Fruit fly (Drosophila melanogaster) whole organism, embryonic: ENCODE data around the gene Grip84.
A peak's percentile ranks its signal among the peaks of the same experiment; 100 is the strongest.

ENCODE experiments used
- BEAF-32 ChIP-seq: fragments of 200-800 bp; sonication (Bioruptor generic); optimal IDR thresholded peaks from 3 replicates; lab custom pipeline; 2017; ENCODE audit warnings: missing biosample characterization, missing genetic modification characterization, mild to moderate bottlenecking, moderate library complexity, missing genetic modification reagents
- CG11696 ChIP-seq: fragments of 200-800 bp; sonication (Bioruptor generic); IDR thresholded peaks from 2 replicates; pipeline ENCODE4 v1.3.6; 2022; ENCODE audit warnings: missing biosample characterization, missing genetic modification characterization
- CG11723 ChIP-seq: fragments of 200-800 bp; sonication (Bioruptor generic); optimal IDR thresholded peaks from 2 replicates; lab custom pipeline; 2017; ENCODE audit warnings: missing biosample characterization, mild to moderate bottlenecking, missing genetic modification characterization
- CG12659 ChIP-seq: fragments of 200-800 bp; sonication (Bioruptor generic); optimal IDR thresholded peaks from 3 replicates; lab custom pipeline; 2017; ENCODE audit warnings: mild to moderate bottlenecking, missing biosample characterization, missing genetic modification reagents, missing genetic modification characterization
- CG12769 ChIP-seq: fragments of 200-800 bp; sonication (Bioruptor generic); optimal IDR thresholded peaks from 2 replicates; lab custom pipeline; 2019; ENCODE audit warnings: missing biosample characterization, mild to moderate bottlenecking, missing genetic modification characterization, moderate library complexity
- CG15073 ChIP-seq: fragments of 200-800 bp; sonication (Bioruptor generic); optimal IDR thresholded peaks from 2 replicates; lab custom pipeline; 2016; ENCODE audit warnings: missing biosample characterization, missing genetic modification characterization
- CG1602 ChIP-seq: fragments of 200-800 bp; sonication (Bioruptor generic); optimal IDR thresholded peaks from 3 replicates; lab custom pipeline; 2016; ENCODE audit warnings: missing biosample characterization, missing genetic modification characterization
- CG17328 ChIP-seq: fragments of 200-800 bp; sonication (Bioruptor generic); IDR thresholded peaks from 2 replicates; pipeline ENCODE4 v1.3.6; 2022; ENCODE audit warnings: missing biosample characterization, missing genetic modification characterization
- CG17359 ChIP-seq: fragments of 200-800 bp; sonication (Bioruptor generic); optimal IDR thresholded peaks from 3 replicates; lab custom pipeline; 2018; ENCODE audit warnings: missing biosample characterization, mild to moderate bottlenecking, missing genetic modification characterization, moderate library complexity
- CG17612 ChIP-seq: fragments of 200-800 bp; sonication (Bioruptor generic); IDR thresholded peaks from 2 replicates; pipeline ENCODE4 v1.3.6; 2022; ENCODE audit warnings: missing biosample characterization, missing genetic modification characterization
- CG2116 ChIP-seq: fragments of 200-800 bp; sonication (Bioruptor generic); optimal IDR thresholded peaks from 3 replicates; lab custom pipeline; 2018; ENCODE audit warnings: missing biosample characterization, mild to moderate bottlenecking, missing genetic modification characterization
- CG2202 ChIP-seq: fragments of 200-800 bp; sonication (Bioruptor generic); optimal IDR thresholded peaks from 2 replicates; lab custom pipeline; 2018; ENCODE audit warnings: missing biosample characterization, mild to moderate bottlenecking, missing genetic modification characterization
- CG31224 ChIP-seq: fragments of 200-800 bp; sonication (Bioruptor generic); IDR thresholded peaks from 2 replicates; pipeline ENCODE4 v1.3.6; 2022; ENCODE audit warnings: missing biosample characterization, missing genetic modification characterization
- CG3163 ChIP-seq: fragments of 200-800 bp; sonication (Bioruptor generic); optimal IDR thresholded peaks from 3 replicates; lab custom pipeline; 2016; ENCODE audit warnings: missing biosample characterization, missing genetic modification characterization
- CG32767 ChIP-seq: fragments of 200-800 bp; sonication (Bioruptor generic); IDR thresholded peaks from 2 replicates; pipeline ENCODE4 v1.3.6; 2022; ENCODE audit warnings: missing biosample characterization, missing genetic modification characterization
- CG32772 ChIP-seq: fragments of 200-800 bp; sonication (Bioruptor generic); IDR thresholded peaks from 2 replicates; pipeline ENCODE4 v1.3.6; 2022; ENCODE audit warnings: missing biosample characterization, missing genetic modification characterization
- CG3281 ChIP-seq: fragments of 200-800 bp; sonication (Bioruptor generic); optimal IDR thresholded peaks from 3 replicates; lab custom pipeline; 2017; ENCODE audit warnings: missing biosample characterization, mild to moderate bottlenecking, missing genetic modification characterization
- CG3847 ChIP-seq: fragments of 200-800 bp; sonication (Bioruptor generic); IDR thresholded peaks from 2 replicates; pipeline ENCODE4 v1.3.6; 2022; ENCODE audit warnings: missing biosample characterization, missing genetic modification characterization
- CG4730 ChIP-seq: fragments of 200-800 bp; sonication (Bioruptor generic); IDR thresholded peaks from 2 replicates; pipeline ENCODE4 v1.3.6; 2022; ENCODE audit warnings: missing biosample characterization, missing genetic modification characterization
- D19A ChIP-seq: fragments of 200-800 bp; optimal IDR thresholded peaks from 3 replicates; lab custom pipeline; 2019; ENCODE audit warnings: missing biosample characterization, mild to moderate bottlenecking, missing genetic modification characterization, moderate library complexity
- Dbx ChIP-seq: fragments of 200-800 bp; sonication (Bioruptor generic); IDR thresholded peaks from 3 replicates; pipeline ENCODE4 v1.3.6; 2022; ENCODE audit warnings: missing biosample characterization, missing genetic modification characterization
- Dll ChIP-seq: fragments of 200-800 bp; sonication (Bioruptor generic); IDR thresholded peaks from 4 replicates; pipeline ENCODE4 v1.3.6; 2022; ENCODE audit warnings: missing biosample characterization, missing genetic modification characterization; ENCODE audit not compliant: partially characterized antibody
- Fer1 ChIP-seq: fragments of 200-800 bp; sonication (Bioruptor generic); optimal IDR thresholded peaks from 2 replicates; lab custom pipeline; 2017; ENCODE audit warnings: missing biosample characterization, mild to moderate bottlenecking, missing genetic modification characterization
- HLH3B ChIP-seq: fragments of 200-800 bp; sonication (Bioruptor generic); IDR thresholded peaks from 2 replicates; pipeline ENCODE4 v1.3.6; 2022; ENCODE audit warnings: missing biosample characterization, missing genetic modification characterization
- HmgZ ChIP-seq: fragments of 200-800 bp; sonication (Bioruptor generic); optimal IDR thresholded peaks from 2 replicates; lab custom pipeline; 2018; ENCODE audit warnings: missing biosample characterization, mild to moderate bottlenecking, missing genetic modification characterization
- MESR4 ChIP-seq: fragments of 200-800 bp; sonication (Bioruptor generic); optimal IDR thresholded peaks from 2 replicates; lab custom pipeline; 2018; ENCODE audit warnings: missing biosample characterization, mild to moderate bottlenecking, missing genetic modification characterization, moderate library complexity
- NFAT ChIP-seq: fragments of 200-800 bp; sonication (Bioruptor generic); IDR thresholded peaks from 2 replicates; pipeline ENCODE4 v1.3.6; 2022; ENCODE audit warnings: missing biosample characterization, missing genetic modification characterization
- Oaz ChIP-seq: fragments of 200-800 bp; sonication (Bioruptor generic); IDR thresholded peaks from 2 replicates; pipeline ENCODE4 v1.3.6; 2022; ENCODE audit warnings: missing biosample characterization, missing genetic modification characterization
- Sin3A ChIP-seq: fragments of >200 bp; optimal IDR thresholded peaks from 2 replicates; lab custom pipeline; 2018
- Six4 ChIP-seq: fragments of 200-800 bp; sonication (Bioruptor generic); optimal IDR thresholded peaks from 2 replicates; lab custom pipeline; 2016; ENCODE audit warnings: missing biosample characterization, missing genetic modification characterization
- Stat92E ChIP-seq, 3 experiments: fragments of >200 bp in 2 of 3; fragments of 200-800 bp in 1 of 3; sonication (Bioruptor generic) in 1 of 3; optimal IDR thresholded peaks; 2 replicates each; lab custom pipeline; 2017 to 2019; ENCODE audit warnings: missing biosample characterization in 3 of 3, missing genetic modification characterization in 3 of 3, mild to moderate bottlenecking in 1 of 3, moderate library complexity in 1 of 3
- YL-1 ChIP-seq: fragments of 200-800 bp; sonication (Bioruptor generic); optimal IDR thresholded peaks from 3 replicates; lab custom pipeline; 2017; ENCODE audit warnings: missing biosample characterization, mild to moderate bottlenecking, missing genetic modification characterization
- bsh ChIP-seq, 2 experiments: fragments of 200-800 bp; sonication (Bioruptor generic); optimal IDR thresholded peaks; 2 replicates each; lab custom pipeline; 2017 to 2018; ENCODE audit warnings: mild to moderate bottlenecking in 2 of 2, missing biosample characterization in 2 of 2, missing genetic modification characterization in 2 of 2, moderate library complexity in 1 of 2
- cg ChIP-seq: fragments of 200-800 bp; sonication (Bioruptor generic); optimal IDR thresholded peaks from 3 replicates; lab custom pipeline; 2019; ENCODE audit warnings: missing biosample characterization, mild to moderate bottlenecking, missing genetic modification characterization, moderate library complexity
- da ChIP-seq: fragments of 200-800 bp; sonication (Bioruptor generic); optimal IDR thresholded peaks from 2 replicates; lab custom pipeline; 2016; ENCODE audit warnings: missing biosample characterization, missing genetic modification characterization
- dan ChIP-seq: fragments of 200-800 bp; sonication (Bioruptor generic); IDR thresholded peaks from 2 replicates; pipeline ENCODE4 v1.3.6; 2022; ENCODE audit warnings: missing biosample characterization, missing genetic modification characterization
- fd102C ChIP-seq: fragments of 200-800 bp; sonication (Bioruptor generic); optimal IDR thresholded peaks from 2 replicates; lab custom pipeline; 2018; ENCODE audit warnings: missing biosample characterization, mild to moderate bottlenecking, missing genetic modification characterization, moderate library complexity
- gce ChIP-seq: fragments of 200-800 bp; sonication (Bioruptor generic); IDR thresholded peaks from 3 replicates; pipeline ENCODE4 v1.3.6; 2022; ENCODE audit warnings: missing biosample characterization, missing genetic modification characterization
- gem ChIP-seq: fragments of 200-800 bp; sonication (Bioruptor generic); optimal IDR thresholded peaks from 2 replicates; lab custom pipeline; 2019; ENCODE audit warnings: missing biosample characterization, mild to moderate bottlenecking, missing genetic modification characterization, moderate library complexity
- gsb-n ChIP-seq: fragments of 200-800 bp; sonication (Bioruptor generic); optimal IDR thresholded peaks from 3 replicates; lab custom pipeline; 2018; ENCODE audit warnings: missing biosample characterization, mild to moderate bottlenecking, missing genetic modification characterization
- jigr1 ChIP-seq: fragments of 200-800 bp; sonication (Bioruptor generic); IDR thresholded peaks from 3 replicates; pipeline ENCODE4 v1.3.6; 2022; ENCODE audit warnings: missing biosample characterization, missing genetic modification characterization
- lilli ChIP-seq: fragments of 200-800 bp; sonication (Bioruptor generic); optimal IDR thresholded peaks from 3 replicates; lab custom pipeline; 2016; ENCODE audit warnings: missing biosample characterization, missing genetic modification characterization
- nmo ChIP-seq: fragments of 200-800 bp; sonication (Bioruptor generic); optimal IDR thresholded peaks from 2 replicates; lab custom pipeline; 2018; ENCODE audit warnings: missing biosample characterization, mild to moderate bottlenecking, missing genetic modification characterization, moderate library complexity
- org-1 ChIP-seq: fragments of 200-800 bp; sonication (Bioruptor generic); optimal IDR thresholded peaks from 2 replicates; lab custom pipeline; 2017; ENCODE audit warnings: missing biosample characterization, missing genetic modification characterization
- so ChIP-seq: fragments of 200-800 bp; sonication (Bioruptor generic); IDR thresholded peaks from 3 replicates; pipeline ENCODE4 v1.3.6; 2022; ENCODE audit warnings: missing biosample characterization, missing genetic modification characterization
- sob ChIP-seq: fragments of 200-800 bp; sonication (Bioruptor generic); IDR thresholded peaks from 2 replicates; pipeline ENCODE4 v1.3.6; 2022; ENCODE audit warnings: missing biosample characterization, missing genetic modification characterization
- tap ChIP-seq: fragments of 200-800 bp; optimal IDR thresholded peaks from 3 replicates; lab custom pipeline; 2019; ENCODE audit warnings: missing biosample characterization, mild to moderate bottlenecking, missing genetic modification characterization, moderate library complexity
- unpg ChIP-seq: fragments of 200-800 bp; sonication (Bioruptor generic); optimal IDR thresholded peaks from 3 replicates; lab custom pipeline; 2018; ENCODE audit warnings: missing biosample characterization, mild to moderate bottlenecking, missing genetic modification characterization, moderate library complexity
- vnd ChIP-seq: fragments of 200-800 bp; sonication (Bioruptor generic); IDR thresholded peaks from 3 replicates; pipeline ENCODE4 v1.3.6; 2022; ENCODE audit warnings: missing biosample characterization, missing genetic modification characterization; ENCODE audit not compliant: partially characterized antibody
- zen ChIP-seq: fragments of 200-800 bp; sonication (Bioruptor generic); optimal IDR thresholded peaks from 3 replicates; lab custom pipeline; 2018; ENCODE audit warnings: missing biosample characterization, mild to moderate bottlenecking, missing genetic modification characterization, moderate library complexity
- zen2 ChIP-seq: fragments of 200-800 bp; sonication (Bioruptor generic); IDR thresholded peaks from 3 replicates; pipeline ENCODE4 v1.3.6; 2022; ENCODE audit warnings: missing biosample characterization, missing genetic modification characterization; ENCODE audit not compliant: partially characterized antibody

Grip84 gene

DNA sequence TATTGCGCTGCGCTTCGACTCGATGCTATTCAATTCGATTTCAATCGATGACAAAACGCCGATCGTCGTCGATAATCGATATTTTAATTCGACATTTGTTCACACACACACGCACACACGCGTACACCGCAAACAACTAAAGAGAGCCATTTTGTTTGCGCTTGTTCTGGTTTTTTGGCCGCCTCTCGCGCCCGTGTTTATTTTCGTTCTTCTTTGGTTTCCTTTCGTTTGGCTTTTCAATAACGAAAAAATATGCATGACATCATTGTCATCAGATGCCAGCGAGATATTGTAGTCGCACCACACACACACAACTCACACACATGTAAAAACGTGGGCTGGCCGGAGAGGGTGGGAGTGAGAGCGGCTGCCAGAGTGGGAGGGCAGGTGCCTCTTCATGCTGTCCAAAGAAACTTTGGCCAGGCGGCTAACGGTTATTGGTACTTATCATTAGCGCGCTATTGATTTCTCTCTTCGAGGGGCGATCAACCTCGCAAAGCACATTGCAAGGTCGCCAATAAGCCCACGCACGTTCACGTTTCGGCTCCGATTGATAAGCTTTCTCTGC, 42.6 kb upstream of the Grip84 start (continued):
- peak; percentile 25 for TF ChIP-seq BEAF-32 (GFP tag; lab: Kevin White, UChicago)
- TF ChIP-seq lilli (GFP tag; lab: Kevin White, UChicago): no peak
- TF ChIP-seq Stat92E (GFP tag; optimal IDR thresholded peaks at IDR 0.05; lab: Kevin White, UChicago): no peak
- TF ChIP-seq org-1: no peak
- TF ChIP-seq Dbx (GFP tag; lab: Robert Waterston, UW): no peak
- peak; percentile 20 for TF ChIP-seq HmgZ (tag; lab: Kevin White, UChicago)
- TF ChIP-seq CG4730 (GFP tag; lab: Robert Waterston, UW): no peak
- no peak for TF ChIP-seq CG12659 (GFP tag; lab: Kevin White, UChicago)
- no peak for TF ChIP-seq MESR4 (GFP tag; lab: Kevin White, UChicago)
- no peak for TF ChIP-seq CG32772 (GFP tag; lab: Robert Waterston, UW)
- no peak for TF ChIP-seq bsh (GFP tag; optimal IDR thresholded peaks at IDR 0.05; lab: Kevin White, UChicago)
- no peak for TF ChIP-seq unpg (GFP tag; lab: Kevin White, UChicago)
- no peak for TF ChIP-seq zen (tag; lab: Kevin White, UChicago)
- no peak for TF ChIP-seq CG2202
- TF ChIP-seq CG2116 (GFP tag; lab: Kevin White, UChicago): peak; percentile 38
- no peak for TF ChIP-seq CG3847
- TF ChIP-seq jigr1 (GFP tag; lab: Robert Waterston, UW): no peak
- TF ChIP-seq so (GFP tag; lab: Robert Waterston, UW): peak; percentile 80; the same call in 2 of the 3 replicates
- no peak for TF ChIP-seq Six4 (GFP tag; lab: Kevin White, UChicago)
- no peak for TF ChIP-seq dan (GFP tag; lab: Robert Waterston, UW)
- no peak for TF ChIP-seq CG17328
- TF ChIP-seq nmo (GFP tag; lab: Kevin White, UChicago): no peak
- peak; percentile 85 for TF ChIP-seq cg (GFP tag; lab: Kevin White, UChicago)
- TF ChIP-seq CG3281 (GFP tag; lab: Kevin White, UChicago): no peak
- no peak for TF ChIP-seq vnd
- TF ChIP-seq da: no peak
- TF ChIP-seq Oaz (GFP tag; lab: Robert Waterston, UW): no peak
- no peak for TF ChIP-seq fd102C (GFP tag; lab: Kevin White, UChicago)
- TF ChIP-seq sob (GFP tag; lab: Robert Waterston, UW): no peak
- TF ChIP-seq tap (tag; lab: Kevin White, UChicago): no peak
- TF ChIP-seq CG17359 (tag; lab: Kevin White, UChicago): no peak
- no peak for TF ChIP-seq gem (tag; lab: Kevin White, UChicago)
- no peak for TF ChIP-seq D19A (tag; lab: Kevin White, UChicago)
- TF ChIP-seq CG32767 (GFP tag; lab: Robert Waterston, UW): no peak
- peak; percentile 66 for TF ChIP-seq CG12769
- no peak for TF ChIP-seq CG31224 (GFP tag; lab: Robert Waterston, UW)
- TF ChIP-seq Fer1 (GFP tag; lab: Kevin White, UChicago): peak; percentile 11
- TF ChIP-seq CG11696 (GFP tag; lab: Robert Waterston, UW): no peak
- TF ChIP-seq Sin3A (lab: Kevin White, UChicago): no peak
- TF ChIP-seq CG1602 (GFP tag; lab: Kevin White, UChicago): no peak
- peak; percentile 57; the same call in 3 of the 4 replicates for TF ChIP-seq Dll (GFP tag; lab: Robert Waterston, UW)
- TF ChIP-seq gsb-n (tag; lab: Kevin White, UChicago): no peak
- no peak for TF ChIP-seq HLH3B (GFP tag; lab: Robert Waterston, UW)
- TF ChIP-seq zen2: no peak
- TF ChIP-seq CG3163 (GFP tag; lab: Kevin White, UChicago): no peak
- TF ChIP-seq CG11723 (GFP tag; lab: Kevin White, UChicago): no peak
- TF ChIP-seq CG15073 (GFP tag; lab: Kevin White, UChicago): no peak
- no peak for TF ChIP-seq NFAT
- TF ChIP-seq gce: no peak
- no peak for TF ChIP-seq CG17612
- TF ChIP-seq YL-1 (GFP tag; lab: Kevin White, UChicago): no peak
